Worm (Caenorhabditis elegans) whole organism, L3 larva: ENCODE data around the gene srh-56.

ENCODE experiments used
- R02D3.7 ChIP-seq: fragments of 150-350 bp; optimal IDR thresholded peaks from 2 replicates; lab custom pipeline; 2014; ENCODE audit warnings: missing biosample characterization, missing genetic modification characterization
- ZK546.5 ChIP-seq: sonication (generic microtip); optimal IDR thresholded peaks from 2 replicates; lab custom pipeline; 2017; ENCODE audit warnings: missing biosample characterization, missing genetic modification characterization
- ama-1 ChIP-seq: fragments of 150-350 bp; optimal IDR thresholded peaks from 2 replicates; lab custom pipeline; 2018
- ceh-16 ChIP-seq: sonication (generic microtip); optimal IDR thresholded peaks from 2 replicates; lab custom pipeline; 2017; ENCODE audit warnings: missing biosample characterization, missing genetic modification characterization
- ceh-28 ChIP-seq: fragments of 150-350 bp; optimal IDR thresholded peaks from 2 replicates; lab custom pipeline; 2014; ENCODE audit warnings: missing biosample characterization, missing genetic modification reagents, missing genetic modification characterization
- ceh-82 ChIP-seq: fragments of 150-350 bp; optimal IDR thresholded peaks from 2 replicates; lab custom pipeline; 2014; ENCODE audit warnings: missing biosample characterization, missing genetic modification characterization
- ceh-9 ChIP-seq: sonication (generic microtip); optimal IDR thresholded peaks from 2 replicates; lab custom pipeline; 2018; ENCODE audit warnings: missing biosample characterization, missing genetic modification characterization
- daf-12 ChIP-seq: fragments of 150-350 bp; optimal IDR thresholded peaks from 2 replicates; lab custom pipeline; 2014; ENCODE audit warnings: missing biosample characterization, missing genetic modification reagents, missing genetic modification characterization
- egl-27 ChIP-seq: sonication (generic microtip); optimal IDR thresholded peaks from 4 replicates; lab custom pipeline; 2017; ENCODE audit warnings: missing biosample characterization, missing genetic modification reagents, missing genetic modification characterization
- egl-5 ChIP-seq: fragments of 150-350 bp; optimal IDR thresholded peaks from 2 replicates; lab custom pipeline; 2017; ENCODE audit warnings: missing biosample characterization, missing genetic modification reagents, missing genetic modification characterization, inconsistent platforms
- elt-2 ChIP-seq: sonication (generic microtip); optimal IDR thresholded peaks from 2 replicates; lab custom pipeline; 2016; ENCODE audit warnings: missing genetic modification reagents, mild to moderate bottlenecking, missing genetic modification characterization, missing compliant biosample characterization
- elt-3 ChIP-seq, 3 experiments: fragments of 150-350 bp in 1 of 3; sonication (generic microtip) in 2 of 3; optimal IDR thresholded peaks; 2 replicates in 2 of 3; 4 replicates in 1 of 3; lab custom pipeline; 2014 to 2017; ENCODE audit warnings: missing biosample characterization in 3 of 3, missing genetic modification characterization in 3 of 3
- fkh-2 ChIP-seq: fragments of 150-350 bp; optimal IDR thresholded peaks from 2 replicates; lab custom pipeline; 2014; ENCODE audit warnings: missing biosample characterization, missing genetic modification reagents, missing genetic modification characterization
- fos-1 ChIP-seq: fragments of 150-350 bp; optimal IDR thresholded peaks from 2 replicates; lab custom pipeline; 2014; ENCODE audit warnings: missing biosample characterization, missing genetic modification characterization
- hmg-11 ChIP-seq: sonication (generic microtip); optimal IDR thresholded peaks from 2 replicates; lab custom pipeline; 2016; ENCODE audit warnings: missing genetic modification characterization, missing compliant biosample characterization
- lin-15B ChIP-seq: fragments of 150-350 bp; optimal IDR thresholded peaks from 2 replicates; lab custom pipeline; 2014; ENCODE audit warnings: missing biosample characterization, missing genetic modification characterization
- mdl-1 ChIP-seq: fragments of 150-350 bp; optimal IDR thresholded peaks from 2 replicates; lab custom pipeline; 2014; ENCODE audit warnings: missing biosample characterization, missing genetic modification characterization
- mml-1 ChIP-seq: fragments of 150-350 bp; sonication (generic microtip); optimal IDR thresholded peaks from 3 replicates; lab custom pipeline; 2014; ENCODE audit warnings: missing biosample characterization, missing genetic modification characterization
- nfya-1 ChIP-seq: sonication (generic microtip); optimal IDR thresholded peaks from 2 replicates; lab custom pipeline; 2017; ENCODE audit warnings: missing genetic modification characterization, mild to moderate bottlenecking, missing compliant biosample characterization, antibody characterized with exemption, moderate library complexity; ENCODE audit not compliant: insufficient read depth
- nhr-11 ChIP-seq: fragments of 150-350 bp; optimal IDR thresholded peaks from 2 replicates; lab custom pipeline; 2014; ENCODE audit warnings: missing biosample characterization, missing genetic modification characterization
- nhr-12 ChIP-seq: fragments of 150-350 bp; optimal IDR thresholded peaks from 2 replicates; lab custom pipeline; 2014; ENCODE audit warnings: missing biosample characterization, missing genetic modification characterization
- nhr-23 ChIP-seq: fragments of 150-350 bp; optimal IDR thresholded peaks from 2 replicates; lab custom pipeline; 2014; ENCODE audit warnings: missing biosample characterization, missing genetic modification reagents, missing genetic modification characterization
- nhr-237 ChIP-seq: fragments of 150-350 bp; optimal IDR thresholded peaks from 2 replicates; lab custom pipeline; 2014; ENCODE audit warnings: missing biosample characterization, missing genetic modification characterization
- nhr-25 ChIP-seq: sonication (generic microtip); optimal IDR thresholded peaks from 2 replicates; lab custom pipeline; 2017; ENCODE audit warnings: missing biosample characterization, missing genetic modification characterization
- nhr-28 ChIP-seq: fragments of 150-350 bp; optimal IDR thresholded peaks from 2 replicates; lab custom pipeline; 2014; ENCODE audit warnings: missing biosample characterization, missing genetic modification characterization
- nhr-43 ChIP-seq: sonication (generic microtip); optimal IDR thresholded peaks from 2 replicates; lab custom pipeline; 2016; ENCODE audit warnings: mild to moderate bottlenecking, missing genetic modification characterization, missing compliant biosample characterization; ENCODE audit not compliant: poor library complexity, severe bottlenecking
- nhr-67 ChIP-seq: fragments of 150-350 bp; optimal IDR thresholded peaks from 2 replicates; lab custom pipeline; 2014; ENCODE audit warnings: missing biosample characterization, missing genetic modification characterization
- nhr-76 ChIP-seq: fragments of 150-350 bp; sonication (generic microtip); optimal IDR thresholded peaks from 5 replicates; lab custom pipeline; 2014; ENCODE audit warnings: missing biosample characterization, missing genetic modification characterization
- nhr-77 ChIP-seq: fragments of 150-350 bp; optimal IDR thresholded peaks from 2 replicates; lab custom pipeline; 2014; ENCODE audit warnings: missing biosample characterization, missing genetic modification characterization
- pha-4 ChIP-seq: fragments of 150-350 bp; optimal IDR thresholded peaks from 2 replicates; lab custom pipeline; 2014; ENCODE audit warnings: missing biosample characterization, missing genetic modification reagents, missing genetic modification characterization
- pqm-1 ChIP-seq: fragments of 150-350 bp; optimal IDR thresholded peaks from 2 replicates; lab custom pipeline; 2017; ENCODE audit warnings: missing biosample characterization, missing genetic modification characterization, inconsistent platforms
- skn-1 ChIP-seq: fragments of 150-350 bp; optimal IDR thresholded peaks from 2 replicates; lab custom pipeline; 2014; ENCODE audit warnings: missing biosample characterization, missing genetic modification characterization
- unc-39 ChIP-seq: sonication (generic microtip); optimal IDR thresholded peaks from 4 replicates; lab custom pipeline; 2017; ENCODE audit warnings: missing biosample characterization, missing genetic modification characterization
- unc-62 ChIP-seq: fragments of 150-350 bp; sonication (generic microtip); optimal IDR thresholded peaks from 4 replicates; lab custom pipeline; 2014; ENCODE audit warnings: missing biosample characterization, missing genetic modification reagents, missing genetic modification characterization
- zag-1 ChIP-seq: fragments of 150-350 bp; optimal IDR thresholded peaks from 2 replicates; lab custom pipeline; 2014; ENCODE audit warnings: missing biosample characterization, missing genetic modification characterization
- ztf-11 ChIP-seq: fragments of 150-350 bp; optimal IDR thresholded peaks from 2 replicates; lab custom pipeline; 2014; ENCODE audit warnings: missing biosample characterization, missing genetic modification characterization
- ztf-4 ChIP-seq: fragments of 150-350 bp; optimal IDR thresholded peaks from 2 replicates; lab custom pipeline; 2014; ENCODE audit warnings: missing biosample characterization, missing genetic modification characterization

Gene srh-56

DNA sequence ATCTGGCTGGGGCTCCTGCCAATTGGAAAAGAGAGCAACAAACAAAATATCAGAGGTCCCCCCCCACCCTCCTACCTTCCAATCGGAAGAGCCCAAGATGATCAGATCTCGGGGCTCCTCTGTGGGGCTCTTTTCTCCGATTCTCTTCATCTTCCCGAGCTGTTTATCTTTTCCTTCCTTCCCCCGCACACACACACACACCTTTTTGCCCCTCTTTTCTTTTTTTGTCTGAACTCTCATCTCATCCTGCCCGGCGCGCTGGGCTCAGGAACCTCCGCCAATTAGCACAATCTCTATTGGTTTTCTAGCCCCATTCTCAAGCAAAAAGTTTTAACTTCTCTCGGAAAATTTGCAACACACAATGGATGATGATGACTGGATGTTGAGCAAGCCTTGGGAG is 31.6 kb downstream of the srh-56 start:
- TF ChIP-seq nfya-1, result peak; percentile 54
- TF ChIP-seq ceh-9 (tag; lab: Kevin White, UChicago), result no peak

DNA sequence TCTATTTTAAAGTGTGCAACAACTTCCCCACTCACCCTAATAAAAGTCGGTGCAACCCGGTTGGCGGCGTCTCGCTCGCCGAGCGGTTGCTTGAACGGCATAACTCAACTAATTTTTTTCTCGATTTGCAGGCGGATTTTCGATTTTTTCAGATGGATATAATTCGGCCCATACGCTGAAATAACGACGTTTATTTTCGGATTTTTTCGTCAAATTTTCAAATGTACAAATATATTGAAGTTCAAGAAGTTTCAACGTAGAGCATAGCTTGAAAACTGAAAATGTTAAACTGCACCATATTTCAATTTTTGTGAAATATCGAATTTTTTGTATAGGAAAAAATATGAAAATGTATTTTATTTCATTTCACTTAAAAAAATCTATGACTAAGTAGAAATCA is 36.1 kb downstream of the srh-56 start, which contains the start of gene ketn-1:
Gene ketn-1 (minus strand): TSS at position 101 of the 400 bp plus-strand sequence.
- TF ChIP-seq lin-15B, result no peak
- no peak for TF ChIP-seq hmg-11 (tag; lab: Kevin White, UChicago)
- TF ChIP-seq daf-12 (tag; lab: Kevin White, UChicago), result no peak
- TF ChIP-seq zag-1 (tag; lab: Kevin White, UChicago), result no peak

DNA sequence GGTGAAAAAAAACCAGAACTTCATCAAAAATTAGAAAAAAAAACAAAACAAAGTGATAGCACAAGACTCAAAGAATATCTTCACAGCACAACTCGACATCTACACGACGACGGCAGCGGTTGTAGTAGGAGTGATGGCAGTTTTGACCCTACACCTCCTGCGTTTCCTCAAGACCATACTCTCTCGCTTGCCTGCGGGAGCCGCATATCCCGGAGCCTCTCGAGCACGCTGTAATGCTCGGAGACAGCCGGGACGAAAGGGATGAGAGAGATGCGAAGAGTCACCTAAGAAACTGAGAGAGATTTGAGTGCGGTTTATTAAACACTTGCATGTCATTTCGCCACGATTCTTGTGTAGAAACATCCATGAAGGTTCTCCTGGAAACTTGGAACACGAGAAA is 37.8 kb downstream of the srh-56 start:
- no peak for TF ChIP-seq nhr-67 (tag; lab: Kevin White, UChicago)
- no peak for TF ChIP-seq ztf-11
- no peak for TF ChIP-seq ZK546.5 (tag; lab: Kevin White, UChicago)
- no peak for TF ChIP-seq nhr-43 (tag; lab: Kevin White, UChicago)
- TF ChIP-seq nhr-77 (tag; lab: Kevin White, UChicago), result no peak
- TF ChIP-seq ceh-9 (tag; lab: Kevin White, UChicago), result no peak
- no peak for TF ChIP-seq ceh-82 (tag; lab: Kevin White, UChicago)
- no peak for TF ChIP-seq unc-39 (tag; lab: Kevin White, UChicago)
- no peak for TF ChIP-seq nhr-237
- no peak for TF ChIP-seq fkh-2 (tag; lab: Kevin White, UChicago)
- no peak for TF ChIP-seq pha-4
- no peak for TF ChIP-seq lin-15B
- TF ChIP-seq nhr-23 (tag; lab: Kevin White, UChicago), result no peak

DNA sequence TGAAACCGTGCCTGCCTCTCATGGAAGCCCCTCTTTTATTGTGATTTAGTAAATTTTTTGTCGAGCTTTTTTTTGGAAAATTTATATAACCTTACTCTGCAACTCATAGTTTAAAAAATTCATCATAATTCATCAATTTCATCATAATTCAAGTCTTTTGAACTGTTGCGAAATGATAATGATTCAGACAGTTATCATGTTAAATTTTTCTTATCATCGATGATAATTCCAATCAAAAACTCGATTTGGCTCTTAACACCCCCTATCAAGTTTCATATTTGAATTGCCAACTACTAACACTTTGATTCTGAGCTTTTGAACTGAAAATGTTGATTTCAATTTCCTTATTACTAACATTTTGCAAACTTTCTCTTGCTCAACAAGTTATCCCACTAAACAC is 38.5 kb downstream of the srh-56 start, which contains the start of gene F54E2.1:
Gene F54E2.1 (plus strand): TSS at position 235 of the 400 bp plus-strand sequence.
- TF ChIP-seq elt-2, result peak; percentile 95
- TF ChIP-seq ztf-4 (tag; lab: Kevin White, UChicago), result no peak
- TF ChIP-seq pqm-1, result peak; percentile 94
- no peak for TF ChIP-seq hmg-11 (tag; lab: Kevin White, UChicago)
- no peak for TF ChIP-seq skn-1
- no peak for TF ChIP-seq ama-1 (lab: Kevin White, UChicago)
- TF ChIP-seq fos-1 (tag; lab: Kevin White, UChicago), result peak; percentile 64
- no peak for TF ChIP-seq nhr-28 (tag; lab: Kevin White, UChicago)

DNA sequence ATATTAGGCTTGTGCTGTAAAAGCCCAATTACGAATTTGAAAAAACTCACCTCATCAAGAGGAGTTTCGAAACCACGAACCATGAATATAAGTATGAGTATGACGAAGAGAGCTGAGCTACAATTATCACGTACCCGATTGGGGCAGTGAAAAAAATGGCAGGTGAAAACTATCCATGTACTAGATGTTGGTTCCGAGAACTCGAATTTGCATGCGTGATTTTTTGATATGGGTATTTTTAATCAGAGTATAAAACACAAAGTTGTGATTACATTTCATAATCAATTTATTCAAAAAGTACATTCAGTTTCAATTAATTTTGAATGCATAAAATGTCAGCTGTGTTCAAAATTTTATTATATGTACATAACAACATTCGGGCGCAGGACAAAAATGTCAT is 42.2 kb downstream of the srh-56 start, which contains the start of gene F54E2.9:
Gene F54E2.9 (minus strand): TSS at position 132 of the 400 bp plus-strand sequence.
- no peak for TF ChIP-seq mdl-1 (tag; lab: Kevin White, UChicago)
- no peak for TF ChIP-seq ceh-28 (tag; lab: Kevin White, UChicago)
- no peak for TF ChIP-seq skn-1
- no peak for TF ChIP-seq nhr-67 (tag; lab: Kevin White, UChicago)
- TF ChIP-seq egl-27 (tag; lab: Kevin White, UChicago), result no peak
- TF ChIP-seq nhr-11 (tag; lab: Kevin White, UChicago), result no peak
- TF ChIP-seq unc-62 (GFP tag; lab: Kevin White, UChicago), result no peak
- TF ChIP-seq hmg-11 (tag; lab: Kevin White, UChicago), result no peak
- TF ChIP-seq fkh-2 (tag; lab: Kevin White, UChicago), result no peak
- no peak for TF ChIP-seq mml-1 (tag; lab: Kevin White, UChicago)
- no peak for TF ChIP-seq R02D3.7
- TF ChIP-seq nhr-25 (tag; lab: Kevin White, UChicago), result no peak
- TF ChIP-seq elt-3 (tag; optimal IDR thresholded peaks at IDR 0.05; lab: Kevin White, UChicago), result no peak
- no peak for TF ChIP-seq nhr-76 (tag; lab: Kevin White, UChicago)
- TF ChIP-seq, all 47 proteins: peak for 0

DNA sequence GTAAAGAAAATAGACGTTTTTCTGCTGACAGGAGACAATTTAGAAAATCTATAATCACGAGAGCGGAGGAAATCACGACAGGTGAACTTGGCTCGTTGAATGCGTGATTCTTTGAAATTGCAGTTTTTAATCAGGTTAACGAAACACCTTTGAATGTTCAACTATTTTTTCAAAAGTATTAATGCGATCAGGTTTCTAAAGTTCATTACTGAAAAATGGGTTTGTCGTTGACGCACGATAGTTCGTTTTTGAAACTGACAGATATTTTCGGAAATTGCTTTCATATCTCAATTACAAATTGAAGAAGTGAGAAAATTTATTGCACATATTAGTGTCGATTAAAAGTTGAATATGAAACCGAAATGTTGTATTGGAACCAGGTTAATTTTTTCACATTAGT is 44.3 kb downstream of the srh-56 start, which contains the start of gene F54E2.5:
Gene F54E2.5 (minus strand): TSS at position 101 of the 400 bp plus-strand sequence.
- TF ChIP-seq pqm-1 (no peak), nhr-23 (tag; lab: Kevin White, UChicago) (no peak), ceh-16 (tag; lab: Kevin White, UChicago) (no peak), elt-2 (no peak), nhr-12 (tag; lab: Kevin White, UChicago) (no peak), ztf-4 (tag; lab: Kevin White, UChicago) (no peak), nhr-25 (tag; lab: Kevin White, UChicago) (no peak), hmg-11 (tag; lab: Kevin White, UChicago) (no peak), elt-3 (tag; optimal IDR thresholded peaks at IDR 0.05; lab: Kevin White, UChicago) (no peak), zag-1 (tag; lab: Kevin White, UChicago) (no peak), R02D3.7 (no peak), egl-5 (tag; lab: Kevin White, UChicago) (no peak)
- TF ChIP-seq, all 47 proteins: peak for 0
